Worm (Caenorhabditis elegans) whole organism, midembryonic: ENCODE measurements around the gene fpn-1.2.

ENCODE experiments used
- T22C8.4 ChIP-seq: fragments of 200-800 bp; sonication (Bioruptor generic); IDR thresholded peaks from 2 replicates; pipeline ENCODE4 v1.3.6; 2022; ENCODE audit warnings: missing genetic modification characterization, missing compliant biosample characterization
- cog-1 ChIP-seq: sonication (generic microtip); optimal IDR thresholded peaks from 2 replicates; lab custom pipeline; 2016; ENCODE audit warnings: missing genetic modification characterization, missing compliant biosample characterization
- flt-1 ChIP-seq: fragments of 200-800 bp; sonication (Bioruptor generic); IDR thresholded peaks from 2 replicates; pipeline ENCODE4 v1.3.6; 2022; ENCODE audit warnings: missing genetic modification characterization, missing compliant biosample characterization
- klf-2 ChIP-seq: fragments of 200-800 bp; sonication (Bioruptor generic); conservative IDR thresholded peaks from 2 replicates; pipeline ENCODE4 v1.3.6; 2022; ENCODE audit warnings: missing genetic modification reagents, missing genetic modification characterization, missing compliant biosample characterization
- med-1 ChIP-seq: sonication (generic microtip); optimal IDR thresholded peaks from 2 replicates; lab custom pipeline; 2017; ENCODE audit warnings: missing genetic modification characterization, mild to moderate bottlenecking, missing compliant biosample characterization, antibody characterized with exemption, missing genetic modification reagents; ENCODE audit not compliant: insufficient read depth
- ref-1 ChIP-seq: fragments of 200-800 bp; sonication (Bioruptor generic); conservative IDR thresholded peaks from 2 replicates; pipeline ENCODE4 v1.3.6; 2022; ENCODE audit warnings: missing genetic modification reagents, missing genetic modification characterization, missing compliant biosample characterization
- tab-1 ChIP-seq: fragments of 200-800 bp; sonication (Bioruptor generic); IDR thresholded peaks from 2 replicates; pipeline ENCODE4 v1.3.6; 2022; ENCODE audit warnings: missing genetic modification characterization, missing compliant biosample characterization
- ztf-23 ChIP-seq: fragments of 200-800 bp; sonication (Bioruptor generic); IDR thresholded peaks from 2 replicates; pipeline ENCODE4 v1.3.6; 2022; ENCODE audit warnings: missing genetic modification reagents, missing genetic modification characterization, missing compliant biosample characterization
- ztf-29 ChIP-seq: fragments of 200-800 bp; sonication (Bioruptor generic); IDR thresholded peaks from 2 replicates; pipeline ENCODE4 v1.3.6; 2022; ENCODE audit warnings: missing genetic modification reagents, missing genetic modification characterization, missing compliant biosample characterization

Gene fpn-1.2

DNA sequence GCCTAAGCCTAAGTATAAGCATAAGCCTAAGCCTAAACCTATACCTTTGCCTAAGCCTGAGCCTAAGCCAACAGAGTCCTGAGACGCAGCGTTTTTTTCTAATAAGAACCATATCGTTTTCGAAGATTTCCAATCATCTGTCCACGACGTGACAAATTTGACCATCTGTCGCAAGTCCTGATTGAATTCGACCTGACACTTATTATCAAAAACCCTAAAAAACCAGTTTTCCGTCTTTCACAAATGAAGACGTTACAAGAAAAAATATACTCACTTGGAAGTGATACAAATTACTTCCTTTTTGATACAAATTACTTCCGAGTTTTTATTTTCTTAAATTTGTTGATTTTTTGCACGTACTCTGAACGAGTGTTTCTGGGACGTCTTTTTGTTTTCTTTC is 26.3 kb downstream of the fpn-1.2 start:
- TF ChIP-seq T22C8.4 = no peak
- no peak for TF ChIP-seq cog-1 (tag; lab: Kevin White, UChicago)
- TF ChIP-seq klf-2 (GFP tag; lab: Robert Waterston, UW) = no peak
- no peak for TF ChIP-seq ztf-29 (GFP tag; lab: Robert Waterston, UW)
- no peak for TF ChIP-seq tab-1 (GFP tag; lab: Robert Waterston, UW)

DNA sequence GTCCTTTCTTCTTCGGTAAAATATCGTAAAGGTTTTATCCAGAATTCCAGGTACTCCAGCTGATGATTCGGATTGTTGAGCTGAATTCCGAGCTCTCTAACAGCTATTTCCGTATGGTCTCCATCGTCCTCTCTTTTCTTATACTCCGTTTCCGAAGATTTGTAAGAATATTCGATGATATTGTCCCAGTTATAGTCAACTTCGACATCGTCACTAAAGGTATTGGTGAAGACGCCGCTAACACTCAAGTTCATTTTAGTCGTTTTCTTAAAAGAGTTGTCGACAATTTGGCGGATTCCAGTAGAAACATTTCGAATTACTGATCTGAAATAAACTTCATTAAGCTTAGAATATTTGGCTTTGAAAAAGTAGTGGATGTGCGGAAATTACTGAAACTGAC is 29.4 kb downstream of the fpn-1.2 start:
- TF ChIP-seq tab-1 (GFP tag; lab: Robert Waterston, UW) (no peak), ztf-23 (GFP tag; lab: Robert Waterston, UW) (no peak), med-1 (GFP tag; lab: Kevin White, UChicago) (no peak), ztf-29 (GFP tag; lab: Robert Waterston, UW) (no peak), T22C8.4 (no peak), flt-1 (GFP tag; lab: Robert Waterston, UW) (no peak), cog-1 (tag; lab: Kevin White, UChicago) (no peak), ref-1 (GFP tag; lab: Robert Waterston, UW) (no peak), klf-2 (GFP tag; lab: Robert Waterston, UW) (no peak)

DNA sequence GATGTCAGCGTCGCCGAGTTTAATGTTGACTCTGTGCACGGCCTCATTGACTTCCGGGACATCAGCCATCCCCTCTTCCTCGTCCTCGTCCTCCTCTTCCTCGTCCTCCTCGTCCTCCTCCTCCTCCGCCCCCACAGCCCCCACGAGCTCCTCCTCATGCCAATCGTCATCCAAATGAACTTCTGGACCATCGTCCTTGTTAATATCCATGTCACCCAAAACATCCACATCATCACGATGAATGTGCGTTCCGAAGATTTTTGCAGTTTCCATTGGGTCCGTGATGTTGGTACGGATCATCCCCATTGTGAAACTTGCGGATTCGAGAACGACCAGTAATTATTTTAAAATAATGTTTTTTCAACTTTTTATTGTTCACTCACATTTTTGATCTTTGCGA is 30.1 kb downstream of the fpn-1.2 start:
- no peak for TF ChIP-seq cog-1 (tag; lab: Kevin White, UChicago)
- TF ChIP-seq klf-2 (GFP tag; lab: Robert Waterston, UW) = no peak
- TF ChIP-seq ztf-29 (GFP tag; lab: Robert Waterston, UW) = no peak
- TF ChIP-seq ztf-23 (GFP tag; lab: Robert Waterston, UW) = no peak
- TF ChIP-seq ref-1 (GFP tag; lab: Robert Waterston, UW) = no peak
- no peak for TF ChIP-seq tab-1 (GFP tag; lab: Robert Waterston, UW)
- TF ChIP-seq T22C8.4 = no peak

DNA sequence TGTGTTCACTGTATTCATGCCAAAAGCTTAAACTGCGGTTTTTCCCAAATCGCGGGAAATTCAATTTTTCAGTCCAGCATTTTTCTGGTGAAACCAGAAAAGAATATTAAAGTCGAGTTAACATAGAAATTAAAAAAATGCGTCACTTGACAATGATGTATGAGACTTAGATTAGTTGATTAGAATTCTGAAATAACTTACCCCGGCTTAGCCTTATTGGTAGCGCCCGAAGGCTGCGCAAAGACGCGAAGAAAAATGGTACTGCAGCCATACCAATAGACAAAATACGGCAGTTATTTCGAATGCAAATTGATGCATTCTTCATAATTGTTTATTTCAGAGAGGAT is 31.1 kb downstream of the fpn-1.2 start:
- TF ChIP-seq klf-2 (GFP tag; lab: Robert Waterston, UW) (no peak), tab-1 (GFP tag; lab: Robert Waterston, UW) (no peak), flt-1 (GFP tag; lab: Robert Waterston, UW) (no peak), ztf-23 (GFP tag; lab: Robert Waterston, UW) (no peak), med-1 (GFP tag; lab: Kevin White, UChicago) (no peak), ref-1 (GFP tag; lab: Robert Waterston, UW) (no peak), cog-1 (tag; lab: Kevin White, UChicago) (no peak), T22C8.4 (no peak), ztf-29 (GFP tag; lab: Robert Waterston, UW) (no peak)

DNA sequence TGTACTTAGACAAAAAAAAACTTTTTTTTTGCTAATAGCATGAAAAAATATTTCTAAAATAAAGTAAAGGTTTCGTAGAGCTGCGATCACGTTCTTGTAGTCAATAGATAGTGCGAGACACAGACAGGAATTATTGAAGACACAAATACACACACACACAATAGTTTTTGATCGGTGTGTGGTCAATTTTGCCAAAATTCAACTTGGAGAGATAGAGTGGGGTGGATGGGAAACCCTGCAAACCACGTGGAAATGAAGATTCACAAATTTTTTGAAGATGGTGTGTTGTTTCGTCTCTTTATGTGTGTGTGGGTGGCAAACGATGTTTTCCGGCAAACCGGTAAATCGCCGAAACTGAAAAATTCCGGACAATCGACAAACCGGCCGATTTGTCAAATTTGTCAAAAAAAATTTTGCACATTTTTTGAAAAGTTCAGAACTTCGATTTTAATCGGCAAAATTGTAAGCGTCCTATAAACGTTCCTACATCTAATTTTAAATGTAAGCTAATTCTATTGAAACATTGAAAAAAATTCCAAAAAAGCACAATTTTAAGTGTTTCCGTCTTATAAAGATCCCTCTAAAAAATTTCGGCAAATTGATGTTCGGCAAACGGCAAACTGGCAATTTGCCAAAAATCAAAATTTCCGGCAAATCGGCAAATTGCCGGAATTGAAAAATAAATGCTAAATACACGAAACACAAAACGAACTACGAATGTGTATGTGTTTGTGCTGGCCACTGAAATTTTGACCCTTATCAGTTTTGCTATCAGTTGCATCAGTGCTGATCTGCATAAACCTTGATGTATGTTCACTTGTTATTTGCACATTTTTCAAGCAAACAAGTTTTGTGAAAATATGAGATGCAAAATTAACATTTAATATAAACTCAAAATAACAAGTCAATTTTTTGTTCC is 31.7 kb downstream of the fpn-1.2 start:
- TF ChIP-seq tab-1 (GFP tag; lab: Robert Waterston, UW) = no peak
- TF ChIP-seq klf-2 (GFP tag; lab: Robert Waterston, UW) = no peak
- TF ChIP-seq flt-1 (GFP tag; lab: Robert Waterston, UW) = no peak
- TF ChIP-seq cog-1 (tag; lab: Kevin White, UChicago) = no peak
- no peak for TF ChIP-seq ztf-23 (GFP tag; lab: Robert Waterston, UW)
- TF ChIP-seq T22C8.4 = no peak
- TF ChIP-seq ztf-29 (GFP tag; lab: Robert Waterston, UW) = no peak
- no peak for TF ChIP-seq ref-1 (GFP tag; lab: Robert Waterston, UW)
- TF ChIP-seq med-1 (GFP tag; lab: Kevin White, UChicago) = no peak

DNA sequence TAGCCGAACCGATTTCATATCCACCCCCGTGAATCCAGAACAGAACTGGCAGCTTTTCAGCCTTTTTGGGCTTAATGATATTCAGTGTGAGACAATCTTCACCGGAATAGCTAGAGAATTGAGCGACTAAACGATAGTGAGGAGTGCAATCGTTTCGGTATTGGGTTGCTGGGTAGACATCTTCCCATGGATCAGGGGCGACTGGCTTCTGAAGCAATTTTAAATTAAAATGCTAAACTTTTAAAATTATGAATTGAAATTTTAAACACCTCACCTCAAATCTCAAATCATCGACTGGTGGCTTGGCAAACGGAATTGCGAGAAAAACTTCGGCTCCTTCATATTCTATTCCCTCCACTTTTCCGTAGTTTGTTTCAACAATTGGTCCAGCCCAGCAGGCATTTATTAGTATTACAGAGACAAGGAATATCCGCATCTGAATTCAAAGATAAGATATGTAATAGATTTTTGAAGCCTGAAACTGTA is 32.8 kb downstream of the fpn-1.2 start, which contains the start of gene ges-1:
Gene ges-1 (minus strand): TSS at position 436 of the 486 bp plus-strand sequence.
- TF ChIP-seq cog-1 (tag; lab: Kevin White, UChicago) (no peak), klf-2 (GFP tag; lab: Robert Waterston, UW) (no peak), ztf-23 (GFP tag; lab: Robert Waterston, UW) (no peak), ztf-29 (GFP tag; lab: Robert Waterston, UW) (no peak), ref-1 (GFP tag; lab: Robert Waterston, UW) (no peak), T22C8.4 (no peak), med-1 (GFP tag; lab: Kevin White, UChicago) (no peak), tab-1 (GFP tag; lab: Robert Waterston, UW) (no peak), flt-1 (GFP tag; lab: Robert Waterston, UW) (no peak)

DNA sequence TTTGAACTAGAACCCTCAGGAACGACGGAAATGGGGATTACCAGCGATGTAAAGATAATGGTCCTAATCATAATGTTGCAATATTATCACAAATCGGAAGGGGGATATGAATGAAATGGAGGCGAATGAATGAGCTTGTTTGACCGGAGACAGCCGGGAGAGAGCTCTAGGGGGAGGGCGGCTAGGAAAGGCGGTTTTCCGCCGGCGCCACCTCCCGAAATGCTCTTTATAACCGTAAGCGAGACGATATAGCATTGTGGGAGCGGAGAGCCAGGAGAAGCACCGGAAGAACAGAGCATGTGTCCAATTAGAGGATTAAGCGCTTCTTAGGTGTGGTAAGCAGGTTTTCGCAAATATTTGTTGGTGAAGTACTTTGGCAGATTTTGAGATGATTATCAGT is 38.9 kb downstream of the fpn-1.2 start, which contains the start of gene R12A1.3:
Gene R12A1.3 (minus strand): TSS at position 200 of the 400 bp plus-strand sequence.
- TF ChIP-seq ref-1 (GFP tag; lab: Robert Waterston, UW) (no peak), T22C8.4 (no peak), cog-1 (tag; lab: Kevin White, UChicago) (no peak), klf-2 (GFP tag; lab: Robert Waterston, UW) (no peak), ztf-29 (GFP tag; lab: Robert Waterston, UW) (no peak), ztf-23 (GFP tag; lab: Robert Waterston, UW) (no peak), med-1 (GFP tag; lab: Kevin White, UChicago) (no peak), tab-1 (GFP tag; lab: Robert Waterston, UW) (no peak), flt-1 (GFP tag; lab: Robert Waterston, UW) (no peak)

DNA sequence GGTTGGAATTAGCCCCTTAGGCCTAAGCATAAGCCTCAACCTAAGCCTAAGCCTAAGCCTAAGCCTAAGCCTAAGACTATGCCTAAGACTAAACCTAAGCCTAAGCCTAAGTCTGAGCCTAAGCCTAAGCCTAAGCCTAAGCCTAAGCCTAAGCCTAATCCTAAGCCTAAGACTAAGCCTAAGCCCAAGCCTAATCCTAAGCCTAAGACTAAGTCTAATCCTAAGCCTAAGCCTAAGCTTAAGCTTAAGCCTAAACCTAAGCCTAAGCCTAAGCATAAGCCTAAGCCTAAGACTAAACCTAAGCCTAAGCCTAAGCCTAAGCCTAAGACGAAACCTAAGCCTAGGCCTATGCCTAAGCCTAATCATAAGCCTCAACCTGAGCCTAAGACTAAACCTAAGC is 41.2 kb downstream of the fpn-1.2 start:
- TF ChIP-seq tab-1 (GFP tag; lab: Robert Waterston, UW) (no peak), ztf-23 (GFP tag; lab: Robert Waterston, UW) (no peak), cog-1 (tag; lab: Kevin White, UChicago) (no peak), klf-2 (GFP tag; lab: Robert Waterston, UW) (no peak), ztf-29 (GFP tag; lab: Robert Waterston, UW) (peak; percentile 65; the same call in 1 of the 2 replicates)

DNA sequence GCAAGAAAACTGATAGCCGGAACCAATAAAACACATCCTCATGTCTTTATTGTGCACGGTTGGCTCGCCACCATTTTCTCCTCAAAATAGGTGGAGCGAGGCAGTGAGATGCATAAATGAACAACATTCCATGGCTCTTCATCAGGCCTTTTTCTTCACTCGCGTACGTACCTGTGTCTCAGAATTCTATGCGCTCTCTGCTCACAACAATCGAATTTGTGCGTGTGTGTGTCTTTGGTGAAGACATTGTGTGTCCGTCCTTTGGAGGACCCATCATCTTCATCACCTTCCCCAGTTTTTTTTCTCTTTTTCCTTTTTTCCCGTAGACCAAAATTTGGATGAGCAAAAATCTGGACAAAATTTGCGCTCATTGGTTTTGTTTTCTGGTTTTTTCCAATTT is 42.2 kb downstream of the fpn-1.2 start:
- TF ChIP-seq klf-2 (GFP tag; lab: Robert Waterston, UW) (no peak), ztf-23 (GFP tag; lab: Robert Waterston, UW) (no peak), T22C8.4 (no peak), ref-1 (GFP tag; lab: Robert Waterston, UW) (no peak), ztf-29 (GFP tag; lab: Robert Waterston, UW) (no peak), tab-1 (GFP tag; lab: Robert Waterston, UW) (no peak), med-1 (GFP tag; lab: Kevin White, UChicago) (no peak), flt-1 (GFP tag; lab: Robert Waterston, UW) (no peak), cog-1 (tag; lab: Kevin White, UChicago) (no peak)
